Worm (Caenorhabditis elegans): ENCODE results near the gene bre-2.

The bre-2 gene

ce11 chrIII:13105911-13106310, 33.5 kb downstream of the bre-2 start:
- TF ChIP-seq elt-4 (tag; optimal IDR thresholded peaks at IDR 0.05), result no peak
- TF ChIP-seq ztf-16 (tag; optimal IDR thresholded peaks at IDR 0.05), result peak; percentile 16
- peak; percentile 30 for TF ChIP-seq ceh-14 (tag; optimal IDR thresholded peaks at IDR 0.05)
- TF ChIP-seq ceh-2 (tag; optimal IDR thresholded peaks at IDR 0.05), result no peak
- no peak for TF ChIP-seq Y22D7AL.16 (tag; optimal IDR thresholded peaks at IDR 0.05)
- no peak for TF ChIP-seq pros-1 (tag; optimal IDR thresholded peaks at IDR 0.05)
- TF ChIP-seq ceh-18 (tag; optimal IDR thresholded peaks at IDR 0.05), result peak; percentile 26
- peak; percentile 93 for TF ChIP-seq unc-42 (tag; optimal IDR thresholded peaks at IDR 0.05)
- TF ChIP-seq lim-6 (tag; optimal IDR thresholded peaks at IDR 0.05), result no peak
- TF ChIP-seq ceh-34 (tag; optimal IDR thresholded peaks at IDR 0.05), result no peak
- TF ChIP-seq odd-2 (tag; optimal IDR thresholded peaks at IDR 0.05), result no peak
- no peak for TF ChIP-seq pag-3 (tag; optimal IDR thresholded peaks at IDR 0.05; ENCODE audit: borderline replicate concordance)
- no peak for TF ChIP-seq unc-55 (GFP tag; optimal IDR thresholded peaks at IDR 0.05)
- no peak for TF ChIP-seq pat-9 (tag; optimal IDR thresholded peaks at IDR 0.05)
- peak; percentile 25 for TF ChIP-seq ceh-31 (tag; optimal IDR thresholded peaks at IDR 0.05)
- no peak for TF ChIP-seq dve-1 (tag; optimal IDR thresholded peaks at IDR 0.05)
- no peak for TF ChIP-seq syd-9 (tag; optimal IDR thresholded peaks at IDR 0.05)
- no peak for TF ChIP-seq ama-1 (optimal IDR thresholded peaks at IDR 0.05)
- peak; percentile 37 for TF ChIP-seq ceh-48 (tag; optimal IDR thresholded peaks at IDR 0.05)
- TF ChIP-seq lin-11 (tag; optimal IDR thresholded peaks at IDR 0.05), result peak; percentile 7
- no peak for TF ChIP-seq hlh-6 (tag; optimal IDR thresholded peaks at IDR 0.05)
- TF ChIP-seq tbx-7 (tag; optimal IDR thresholded peaks at IDR 0.05), result no peak
- no peak for TF ChIP-seq dmd-4 (tag; optimal IDR thresholded peaks at IDR 0.05; ENCODE audit: borderline replicate concordance)
- TF ChIP-seq ceh-9 (tag; optimal IDR thresholded peaks at IDR 0.05), result no peak
- TF ChIP-seq F13H6.1 (tag; optimal IDR thresholded peaks at IDR 0.05), result no peak
- TF ChIP-seq C08G9.2 (tag; optimal IDR thresholded peaks at IDR 0.05), result no peak
- TF ChIP-seq hlh-8 (tag; optimal IDR thresholded peaks at IDR 0.05), result peak; percentile 23
- TF ChIP-seq nfya-1 (tag; optimal IDR thresholded peaks at IDR 0.05), result peak; percentile 67
- TF ChIP-seq tbx-2 (tag; optimal IDR thresholded peaks at IDR 0.05), result peak; percentile 46
- no peak for TF ChIP-seq mec-3 (tag; optimal IDR thresholded peaks at IDR 0.05; ENCODE audit: borderline replicate concordance)
- peak; percentile 22 for TF ChIP-seq elt-2 (tag; optimal IDR thresholded peaks at IDR 0.05)

ce11 chrIII:13105497-13105896, 33.9 kb downstream of the bre-2 start:
- TF ChIP-seq gmeb-2 (tag; optimal IDR thresholded peaks at IDR 0.05), result no peak
- no peak for TF ChIP-seq F13H6.1 (tag; optimal IDR thresholded peaks at IDR 0.05)
- no peak for TF ChIP-seq che-1 (tag; optimal IDR thresholded peaks at IDR 0.05)
- TF ChIP-seq dve-1 (tag; optimal IDR thresholded peaks at IDR 0.05), result no peak

- TF ChIP-seq pax-1 (tag; optimal IDR thresholded peaks at IDR 0.05) (no peak), ceh-2 (tag; optimal IDR thresholded peaks at IDR 0.05) (no peak), pros-1 (tag; optimal IDR thresholded peaks at IDR 0.05) (no peak), ceh-24 (tag; optimal IDR thresholded peaks at IDR 0.05) (no peak), unc-55 (GFP tag; optimal IDR thresholded peaks at IDR 0.05) (no peak), ceh-22 (tag; optimal IDR thresholded peaks at IDR 0.05) (no peak), ets-4 (tag; optimal IDR thresholded peaks at IDR 0.05) (no peak), pqm-1 (tag; optimal IDR thresholded peaks at IDR 0.05) (no peak), dmd-4 (tag; optimal IDR thresholded peaks at IDR 0.05; ENCODE audit: borderline replicate concordance) (no peak), unc-42 (tag; optimal IDR thresholded peaks at IDR 0.05) (no peak), fkh-10 (GFP tag; optimal IDR thresholded peaks at IDR 0.05) (no peak), C38D4.7 (GFP tag; optimal IDR thresholded peaks at IDR 0.05) (no peak), Y22D7AL.16 (tag; optimal IDR thresholded peaks at IDR 0.05) (no peak), ceh-6 (GFP tag; optimal IDR thresholded peaks at IDR 0.05) (no peak), gmeb-2 (tag; optimal IDR thresholded peaks at IDR 0.05) (no peak), sdc-2 (tag; optimal IDR thresholded peaks at IDR 0.05) (no peak), npax-4 (tag; optimal IDR thresholded peaks at IDR 0.05) (no peak), nhr-11 (tag; optimal IDR thresholded peaks at IDR 0.05) (no peak), fax-1 (tag; optimal IDR thresholded peaks at IDR 0.05) (no peak), pha-4 (tag; optimal IDR thresholded peaks at IDR 0.05) (no peak)
These were observed 35.0 kb downstream of the bre-2 start for ce11 chrIII:13104410-13104809.
